Fruit fly (Drosophila melanogaster): ENCODE data around the gene CG14384.

Gene CG14384

dm6 chr3R:12995522-12995921 lies 28.0 kb upstream of the CG14384 start, which contains the start of gene CG7488:
Gene CG7488 (plus strand): TSS chr3R:12995620.
- TF ChIP-seq h (optimal IDR thresholded peaks at IDR 0.05): no peak
- TF ChIP-seq insv (optimal IDR thresholded peaks at IDR 0.05): no peak
- TF ChIP-seq psq (optimal IDR thresholded peaks at IDR 0.05): no peak

- no peak for TF ChIP-seq insv (optimal IDR thresholded peaks at IDR 0.05)
- no peak for TF ChIP-seq h (optimal IDR thresholded peaks at IDR 0.05)
- TF ChIP-seq psq (optimal IDR thresholded peaks at IDR 0.05): no peak
- TF ChIP-seq Sin3A (optimal IDR thresholded peaks at IDR 0.05): no peak
- no peak for TF ChIP-seq Myc (optimal IDR thresholded peaks at IDR 0.05)
- TF ChIP-seq ttk (optimal IDR thresholded peaks at IDR 0.05): no peak
These were observed 27.5 kb upstream of the CG14384 start, which contains the start of gene yellow-f2 for dm6 chr3R:12995047-12995446. Gene yellow-f2 (minus strand): TSS chr3R:12995147.

- TF ChIP-seq ttk (optimal IDR thresholded peaks at IDR 0.05) (no peak), Sin3A (optimal IDR thresholded peaks at IDR 0.05) (no peak), insv (optimal IDR thresholded peaks at IDR 0.05) (no peak), h (optimal IDR thresholded peaks at IDR 0.05) (no peak), Myc (optimal IDR thresholded peaks at IDR 0.05) (no peak), psq (optimal IDR thresholded peaks at IDR 0.05) (no peak)
These were observed 25.5 kb upstream of the CG14384 start, which contains the start of gene yellow-f for dm6 chr3R:12993018-12993417. Gene yellow-f (minus strand): TSS chr3R:12993201.

- no peak for TF ChIP-seq ttk (optimal IDR thresholded peaks at IDR 0.05)
- no peak for TF ChIP-seq insv (optimal IDR thresholded peaks at IDR 0.05)
- no peak for TF ChIP-seq Sin3A (optimal IDR thresholded peaks at IDR 0.05)
- no peak for TF ChIP-seq h (optimal IDR thresholded peaks at IDR 0.05)
- TF ChIP-seq psq (optimal IDR thresholded peaks at IDR 0.05): no peak
- TF ChIP-seq Myc (optimal IDR thresholded peaks at IDR 0.05): no peak
These were observed 20.9 kb upstream of the CG14384 start, which contains the start of gene CG14383 for dm6 chr3R:12988411-12988810. Gene CG14383 (minus strand): TSS chr3R:12988511.

- TF ChIP-seq psq (optimal IDR thresholded peaks at IDR 0.05) (no peak), insv (optimal IDR thresholded peaks at IDR 0.05) (no peak)
These were observed 18.5 kb upstream of the CG14384 start, which contains the start of gene CG31342 for dm6 chr3R:12985828-12986530. Gene CG31342 (plus strand): TSS chr3R:12986041.

- TF ChIP-seq Sin3A (optimal IDR thresholded peaks at IDR 0.05) (no peak), Myc (optimal IDR thresholded peaks at IDR 0.05) (no peak), psq (optimal IDR thresholded peaks at IDR 0.05) (no peak), h (optimal IDR thresholded peaks at IDR 0.05) (no peak), insv (optimal IDR thresholded peaks at IDR 0.05) (no peak), ttk (optimal IDR thresholded peaks at IDR 0.05) (no peak)
These were observed 15.6 kb upstream of the CG14384 start for dm6 chr3R:12982982-12983633.

DNA sequence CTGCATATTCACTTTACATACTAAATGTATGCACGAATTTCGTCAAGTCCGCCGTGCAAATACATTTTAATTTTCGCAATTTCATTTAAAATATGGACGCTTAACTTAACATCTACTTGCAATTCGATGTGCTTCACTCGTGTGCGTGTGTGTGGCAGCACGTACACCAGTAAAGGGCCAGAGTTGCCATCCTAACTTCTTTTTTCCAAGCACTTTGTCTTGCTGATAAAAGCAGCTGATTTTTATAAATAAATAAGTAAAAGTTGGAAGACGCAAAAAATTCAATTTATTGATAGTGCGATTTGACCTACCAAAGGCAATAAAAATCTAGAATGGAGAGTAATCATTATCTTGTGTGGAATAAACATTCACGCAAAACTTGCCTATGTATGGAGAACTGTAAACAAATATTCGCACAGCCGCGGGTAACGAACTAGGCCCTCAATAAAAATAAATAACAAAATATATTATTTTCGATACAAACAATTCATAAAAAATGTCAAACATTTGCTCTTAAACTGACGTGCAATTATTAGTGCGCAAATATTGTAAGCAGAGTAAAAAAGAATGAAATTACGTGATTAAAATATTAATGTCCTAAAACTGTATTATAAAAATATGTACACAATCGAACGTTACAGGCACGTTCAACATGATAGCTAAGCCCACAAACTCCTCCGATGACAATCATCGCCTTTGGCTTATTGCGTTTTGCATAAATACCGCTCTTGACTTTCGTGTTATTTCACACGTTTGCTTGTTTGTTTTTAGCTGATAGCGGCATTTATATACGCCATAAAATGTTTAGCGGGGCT lies 14.9 kb upstream of the CG14384 start:
- no peak for TF ChIP-seq Sin3A (optimal IDR thresholded peaks at IDR 0.05)
- no peak for TF ChIP-seq ttk (optimal IDR thresholded peaks at IDR 0.05)
- TF ChIP-seq Myc (optimal IDR thresholded peaks at IDR 0.05): no peak

dm6 chr3R:12981334-12982166 lies 14.0 kb upstream of the CG14384 start:
- no peak for TF ChIP-seq Sin3A (optimal IDR thresholded peaks at IDR 0.05)
- TF ChIP-seq Myc (optimal IDR thresholded peaks at IDR 0.05): no peak
- TF ChIP-seq h (optimal IDR thresholded peaks at IDR 0.05): no peak
- TF ChIP-seq ttk (optimal IDR thresholded peaks at IDR 0.05): no peak
- no peak for TF ChIP-seq psq (optimal IDR thresholded peaks at IDR 0.05)
- no peak for TF ChIP-seq insv (optimal IDR thresholded peaks at IDR 0.05)

DNA sequence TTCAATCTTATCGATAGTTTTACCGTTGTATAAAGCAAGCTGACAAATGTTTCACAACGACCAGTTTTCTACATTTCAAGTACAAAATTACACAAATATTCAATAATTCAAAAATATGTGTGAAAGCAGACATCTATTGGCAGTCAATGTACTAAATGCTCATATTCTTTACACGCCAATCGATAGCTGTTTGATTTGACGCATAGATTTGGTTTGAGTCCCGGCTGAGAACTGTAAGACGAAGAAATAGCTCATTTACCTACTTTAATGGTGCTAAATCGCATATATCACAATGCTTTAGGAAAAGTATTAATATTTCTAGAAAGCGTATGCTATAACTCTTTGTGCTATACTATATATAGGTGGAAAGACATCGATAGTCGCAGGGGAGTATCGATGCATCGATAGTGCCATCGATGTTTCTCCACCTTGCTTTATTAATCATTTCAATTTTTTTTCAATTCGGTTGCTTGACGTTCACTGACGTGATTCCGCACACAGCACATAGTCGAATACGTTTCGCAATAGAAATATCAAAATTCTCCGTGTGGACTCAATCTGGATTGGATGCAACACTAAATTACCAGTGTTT lies 13.2 kb upstream of the CG14384 start, which contains the start of gene Paip2:
Paip2 (plus strand) TSS at position 165 of the 592 bp plus-strand sequence.
- TF ChIP-seq h (optimal IDR thresholded peaks at IDR 0.05) (no peak), Sin3A (optimal IDR thresholded peaks at IDR 0.05) (no peak), psq (optimal IDR thresholded peaks at IDR 0.05) (no peak), insv (optimal IDR thresholded peaks at IDR 0.05) (no peak), Myc (optimal IDR thresholded peaks at IDR 0.05) (no peak), ttk (optimal IDR thresholded peaks at IDR 0.05) (no peak)

DNA sequence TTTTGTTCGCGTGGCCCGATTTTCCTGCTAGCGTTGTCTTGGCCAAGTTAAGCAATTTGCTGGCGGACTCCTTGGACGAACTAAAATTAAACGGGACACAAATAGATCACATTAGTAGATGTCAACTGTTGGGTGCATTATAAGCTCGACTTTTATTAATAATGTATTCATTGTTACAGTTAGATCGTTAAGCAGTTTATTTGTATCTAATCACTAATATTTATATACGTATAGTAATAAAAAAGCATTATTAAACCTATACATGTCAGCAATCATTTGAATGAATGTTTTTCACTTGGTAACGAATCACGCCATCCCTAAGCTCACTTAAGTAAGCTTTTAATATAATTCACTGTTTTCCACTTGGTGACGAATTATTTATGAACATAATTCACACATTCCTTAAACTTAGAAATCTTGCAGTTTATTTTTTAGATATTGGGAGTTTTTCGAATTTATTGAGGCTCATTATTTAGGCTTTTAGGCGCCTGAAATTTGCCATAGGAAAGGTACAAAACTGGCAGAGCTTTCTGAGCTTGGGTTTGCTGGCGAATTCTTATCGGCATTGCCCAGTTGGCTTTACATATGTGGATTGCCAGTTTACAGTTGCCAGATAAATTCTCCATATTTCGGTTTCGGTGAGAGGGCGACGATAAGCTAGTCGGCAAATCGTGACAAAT lies 10.0 kb upstream of the CG14384 start, which contains the start of the genes CG7381 and CG7091:
CG7381 (minus strand) TSS at position 101 of the 680 bp plus-strand sequence.
CG7091 (plus strand) TSS at position 630 of the 680 bp plus-strand sequence.
- TF ChIP-seq h (optimal IDR thresholded peaks at IDR 0.05): no peak
- TF ChIP-seq ttk (optimal IDR thresholded peaks at IDR 0.05): no peak
- TF ChIP-seq psq (optimal IDR thresholded peaks at IDR 0.05): no peak
- TF ChIP-seq Sin3A (optimal IDR thresholded peaks at IDR 0.05): no peak
- TF ChIP-seq insv (optimal IDR thresholded peaks at IDR 0.05): no peak
- TF ChIP-seq Myc (optimal IDR thresholded peaks at IDR 0.05): no peak

Measured in Kc167 (cell line).